Worm (Caenorhabditis elegans) whole organism, late embryonic: ENCODE measurements around the gene C33B4.5.

ENCODE experiments used
- C08G9.2 ChIP-seq: sonication (generic microtip); optimal IDR thresholded peaks from 2 replicates; lab custom pipeline; 2016; ENCODE audit warnings: mild to moderate bottlenecking, missing genetic modification characterization, moderate library complexity, missing compliant biosample characterization
- F13H6.1 ChIP-seq: sonication (generic microtip); optimal IDR thresholded peaks from 2 replicates; lab custom pipeline; 2016; ENCODE audit warnings: missing genetic modification characterization, missing compliant biosample characterization
- K02D7.2 ChIP-seq: sonication (generic microtip); optimal IDR thresholded peaks from 2 replicates; lab custom pipeline; 2017; ENCODE audit warnings: mild to moderate bottlenecking, missing genetic modification characterization, missing compliant biosample characterization
- K09A11.1 ChIP-seq: sonication (generic microtip); optimal IDR thresholded peaks from 2 replicates; lab custom pipeline; 2017; ENCODE audit warnings: antibody characterized with exemption, mild to moderate bottlenecking, missing genetic modification characterization, missing compliant biosample characterization; ENCODE audit not compliant: insufficient read depth
- T23F11.4 ChIP-seq: fragments of 200-800 bp; sonication (Bioruptor generic); optimal IDR thresholded peaks from 2 replicates; lab custom pipeline; 2018; ENCODE audit warnings: mild to moderate bottlenecking, missing genetic modification characterization, missing compliant biosample characterization
- ahr-1 ChIP-seq: sonication (generic microtip); optimal IDR thresholded peaks from 2 replicates; lab custom pipeline; 2016; ENCODE audit warnings: missing genetic modification characterization, missing compliant biosample characterization
- ama-1 ChIP-seq: fragments of 150-350 bp; optimal IDR thresholded peaks from 2 replicates; lab custom pipeline; 2014
- ceh-18 ChIP-seq: sonication (generic microtip); optimal IDR thresholded peaks from 2 replicates; lab custom pipeline; 2016; ENCODE audit warnings: missing genetic modification characterization, missing compliant biosample characterization
- ceh-2 ChIP-seq: sonication (generic microtip); optimal IDR thresholded peaks from 2 replicates; lab custom pipeline; 2016; ENCODE audit warnings: missing genotype, missing genetic modification characterization, missing compliant biosample characterization
- ceh-30 ChIP-seq: fragments of 150-350 bp; optimal IDR thresholded peaks from 2 replicates; lab custom pipeline; 2014; ENCODE audit warnings: missing biosample characterization, missing genetic modification characterization
- ceh-9 ChIP-seq: sonication (generic microtip); optimal IDR thresholded peaks from 2 replicates; lab custom pipeline; 2016; ENCODE audit warnings: mild to moderate bottlenecking, missing genetic modification characterization, inconsistent platforms, missing compliant biosample characterization
- dmd-4 ChIP-seq: sonication (generic microtip); optimal IDR thresholded peaks from 2 replicates; lab custom pipeline; 2016; ENCODE audit warnings: borderline replicate concordance, missing genetic modification characterization, missing compliant biosample characterization
- dve-1 ChIP-seq: sonication (generic microtip); optimal IDR thresholded peaks from 2 replicates; lab custom pipeline; 2017; ENCODE audit warnings: antibody characterized with exemption, mild to moderate bottlenecking, missing genetic modification characterization, missing compliant biosample characterization
- elt-2 ChIP-seq: sonication (generic microtip); optimal IDR thresholded peaks from 2 replicates; lab custom pipeline; 2016; ENCODE audit warnings: missing genetic modification reagents, missing genetic modification characterization, missing compliant biosample characterization
- elt-4 ChIP-seq: sonication (generic microtip); optimal IDR thresholded peaks from 2 replicates; lab custom pipeline; 2016; ENCODE audit warnings: missing genetic modification characterization, missing compliant biosample characterization
- ets-4 ChIP-seq: sonication (generic microtip); optimal IDR thresholded peaks from 2 replicates; lab custom pipeline; 2016; ENCODE audit warnings: missing genetic modification characterization, missing compliant biosample characterization
- eyg-1 ChIP-seq: sonication (generic microtip); optimal IDR thresholded peaks from 2 replicates; lab custom pipeline; 2016; ENCODE audit warnings: missing genotype, missing genetic modification characterization, missing compliant biosample characterization
- fkh-6 ChIP-seq: sonication (generic microtip); optimal IDR thresholded peaks from 2 replicates; lab custom pipeline; 2016; ENCODE audit warnings: missing genetic modification characterization, missing compliant biosample characterization
- hlh-13 ChIP-seq: fragments of 200-800 bp; sonication (Bioruptor generic); optimal IDR thresholded peaks from 2 replicates; lab custom pipeline; 2018; ENCODE audit warnings: mild to moderate bottlenecking, missing genetic modification characterization, missing compliant biosample characterization
- hlh-15 ChIP-seq: sonication (generic microtip); optimal IDR thresholded peaks from 2 replicates; lab custom pipeline; 2016; ENCODE audit warnings: missing genetic modification characterization, missing compliant biosample characterization
- hlh-8 ChIP-seq: sonication (generic microtip); optimal IDR thresholded peaks from 2 replicates; lab custom pipeline; 2016; ENCODE audit warnings: missing genotype, missing genetic modification characterization, missing compliant biosample characterization
- lim-6 ChIP-seq: sonication (generic microtip); optimal IDR thresholded peaks from 2 replicates; lab custom pipeline; 2016; ENCODE audit warnings: missing genetic modification characterization, missing compliant biosample characterization
- madf-2 ChIP-seq: sonication (generic microtip); optimal IDR thresholded peaks from 2 replicates; lab custom pipeline; 2017; ENCODE audit warnings: missing genetic modification characterization, missing compliant biosample characterization
- nhr-11 ChIP-seq: fragments of 150-350 bp; optimal IDR thresholded peaks from 2 replicates; lab custom pipeline; 2014; ENCODE audit warnings: missing biosample characterization, missing genetic modification characterization
- npax-4 ChIP-seq: sonication (generic microtip); optimal IDR thresholded peaks from 2 replicates; lab custom pipeline; 2016; ENCODE audit warnings: missing genetic modification characterization, missing compliant biosample characterization
- pat-9 ChIP-seq: fragments of 200-800 bp; sonication (Bioruptor generic); optimal IDR thresholded peaks from 2 replicates; lab custom pipeline; 2018; ENCODE audit warnings: mild to moderate bottlenecking, missing genetic modification characterization, moderate library complexity, missing compliant biosample characterization
- pax-1 ChIP-seq: fragments of 150-350 bp; optimal IDR thresholded peaks from 2 replicates; lab custom pipeline; 2014; ENCODE audit warnings: missing biosample characterization, missing genetic modification characterization
- pha-2 ChIP-seq: sonication (generic microtip); optimal IDR thresholded peaks from 2 replicates; lab custom pipeline; 2017; ENCODE audit warnings: mild to moderate bottlenecking, missing genetic modification characterization, missing compliant biosample characterization
- pha-4 ChIP-seq: fragments of 150-350 bp; optimal IDR thresholded peaks from 2 replicates; lab custom pipeline; 2018; ENCODE audit warnings: missing biosample characterization, missing genetic modification reagents, missing genetic modification characterization
- pros-1 ChIP-seq: fragments of 150-350 bp; optimal IDR thresholded peaks from 2 replicates; lab custom pipeline; 2014; ENCODE audit warnings: missing biosample characterization, missing genetic modification reagents, missing genetic modification characterization
- ref-2 ChIP-seq: sonication (generic microtip); optimal IDR thresholded peaks from 2 replicates; lab custom pipeline; 2016; ENCODE audit warnings: missing genetic modification characterization, missing compliant biosample characterization
- rnt-1 ChIP-seq: sonication (generic microtip); optimal IDR thresholded peaks from 2 replicates; lab custom pipeline; 2016; ENCODE audit warnings: missing genetic modification characterization, missing compliant biosample characterization
- sox-2 ChIP-seq: fragments of 200-800 bp; sonication (Bioruptor generic); IDR thresholded peaks from 2 replicates; pipeline ENCODE4 v1.3.6; 2022; ENCODE audit warnings: missing genetic modification reagents, missing genetic modification characterization, missing compliant biosample characterization
- sox-4 ChIP-seq: sonication (generic microtip); optimal IDR thresholded peaks from 2 replicates; lab custom pipeline; 2017; ENCODE audit warnings: mild to moderate bottlenecking, missing genetic modification characterization, inconsistent platforms, missing compliant biosample characterization
- tbx-2 ChIP-seq: sonication (generic microtip); optimal IDR thresholded peaks from 2 replicates; lab custom pipeline; 2016; ENCODE audit warnings: missing genetic modification characterization, missing compliant biosample characterization
- tbx-7 ChIP-seq: sonication (generic microtip); optimal IDR thresholded peaks from 2 replicates; lab custom pipeline; 2016; ENCODE audit warnings: missing genotype, missing genetic modification characterization, missing compliant biosample characterization
- ttx-3 ChIP-seq: sonication (generic microtip); optimal IDR thresholded peaks from 2 replicates; lab custom pipeline; 2016; ENCODE audit warnings: missing genetic modification reagents, missing genetic modification characterization, missing compliant biosample characterization
- unc-55 ChIP-seq: sonication (generic microtip); optimal IDR thresholded peaks from 2 replicates; lab custom pipeline; 2017; ENCODE audit warnings: missing biosample characterization, missing genetic modification reagents, missing genetic modification characterization
- unc-86 ChIP-seq: sonication (generic microtip); optimal IDR thresholded peaks from 2 replicates; lab custom pipeline; 2016; ENCODE audit warnings: missing genetic modification characterization, missing compliant biosample characterization

Gene C33B4.5

ce11 chrII:11418476-11418875 is 35.3 kb downstream of the C33B4.5 start:
- TF ChIP-seq rnt-1: no peak
- no peak for TF ChIP-seq ceh-30
- TF ChIP-seq nhr-11 (tag; lab: Kevin White, UChicago): no peak
- no peak for TF ChIP-seq pax-1 (tag; lab: Kevin White, UChicago)
- no peak for TF ChIP-seq hlh-8
- no peak for TF ChIP-seq lim-6 (tag; lab: Kevin White, UChicago)
- no peak for TF ChIP-seq pha-4 (tag; lab: Kevin White, UChicago)
- no peak for TF ChIP-seq unc-55 (GFP tag; lab: Kevin White, UChicago)
- TF ChIP-seq sox-4 (tag; lab: Kevin White, UChicago): no peak
- no peak for TF ChIP-seq ceh-9 (tag; lab: Kevin White, UChicago)
- no peak for TF ChIP-seq pha-2 (tag; lab: Kevin White, UChicago)
- no peak for TF ChIP-seq pat-9 (tag; lab: Kevin White, UChicago)
- TF ChIP-seq ceh-2 (tag; lab: Kevin White, UChicago): no peak
- no peak for TF ChIP-seq eyg-1 (tag; lab: Kevin White, UChicago)
- TF ChIP-seq F13H6.1: no peak

DNA sequence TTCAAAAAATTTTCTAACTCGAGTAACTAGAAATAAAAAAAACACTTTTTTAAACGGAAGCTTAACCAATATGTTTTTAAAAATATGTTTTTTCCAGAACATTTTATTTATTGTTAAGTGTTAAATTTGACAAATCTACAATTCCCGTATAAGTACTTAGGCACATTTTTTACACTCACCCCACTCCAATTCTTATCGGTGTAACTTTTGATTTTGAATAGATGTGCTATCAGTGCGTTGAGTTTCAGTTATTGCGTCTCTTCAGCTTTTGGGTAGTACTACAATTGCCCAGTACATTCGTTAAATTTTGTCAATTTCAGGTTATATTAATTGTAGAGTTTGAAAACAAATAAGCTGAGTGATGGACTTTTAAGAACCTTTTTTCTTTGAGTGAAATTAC is 40.9 kb downstream of the C33B4.5 start:
- TF ChIP-seq dmd-4 (no peak), sox-2 (no peak), ref-2 (no peak), ets-4 (tag; lab: Kevin White, UChicago) (no peak), hlh-8 (no peak), tbx-2 (tag; lab: Kevin White, UChicago) (no peak), pat-9 (tag; lab: Kevin White, UChicago) (no peak), ama-1 (lab: Kevin White, UChicago) (no peak), tbx-7 (tag; lab: Kevin White, UChicago) (no peak), ceh-2 (tag; lab: Kevin White, UChicago) (no peak), K02D7.2 (tag; lab: Kevin White, UChicago) (no peak), nhr-11 (tag; lab: Kevin White, UChicago) (no peak), pha-4 (tag; lab: Kevin White, UChicago) (no peak), npax-4 (tag; lab: Kevin White, UChicago) (no peak)

DNA sequence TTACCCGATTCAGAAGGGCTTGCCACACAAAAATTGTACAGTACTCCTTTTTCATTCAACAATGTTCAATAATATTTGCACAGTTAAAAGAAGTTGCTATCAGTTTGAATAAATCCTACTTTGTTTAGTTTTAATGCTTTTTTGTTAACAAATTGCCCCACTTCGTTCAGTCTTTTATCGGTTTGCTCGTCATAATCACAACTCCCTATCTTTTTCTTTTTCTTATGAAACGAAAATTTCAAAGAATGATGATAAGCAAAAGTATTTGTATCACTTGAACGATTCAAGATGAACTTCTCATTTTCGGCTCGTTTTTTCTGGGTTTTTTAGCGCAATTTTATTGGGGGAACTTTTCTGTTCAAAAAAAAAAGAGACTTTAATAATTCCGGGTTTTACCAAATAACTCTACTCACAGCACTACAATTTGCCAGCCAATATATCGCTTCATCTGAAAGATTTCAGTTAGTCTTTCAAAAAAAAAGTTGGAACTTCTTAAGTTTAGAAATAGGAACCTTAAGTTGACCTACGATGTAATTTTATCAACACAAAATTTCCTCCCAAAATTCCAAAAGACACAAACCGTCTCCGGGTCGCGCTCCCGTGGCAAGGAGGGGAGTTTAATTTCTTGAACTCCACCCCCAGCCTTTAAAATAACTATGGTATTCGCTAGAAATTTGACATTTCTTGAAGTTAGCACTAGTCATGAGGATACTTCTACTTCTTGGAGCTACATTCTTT is 41.6 kb downstream of the C33B4.5 start, which contains the start of gene C05D12.3:
C05D12.3 (plus strand) TSS at position 688 of the 738 bp plus-strand sequence.
- TF ChIP-seq hlh-8 (no peak), lim-6 (tag; lab: Kevin White, UChicago) (no peak), hlh-15 (no peak), ama-1 (lab: Kevin White, UChicago) (no peak), ttx-3 (tag; lab: Kevin White, UChicago) (no peak), pha-2 (tag; lab: Kevin White, UChicago) (no peak), hlh-13 (GFP tag; lab: Kevin White, UChicago) (no peak), unc-86 (no peak), dve-1 (tag; lab: Kevin White, UChicago) (no peak), ahr-1 (tag; lab: Kevin White, UChicago) (no peak), K02D7.2 (tag; lab: Kevin White, UChicago) (no peak), nhr-11 (tag; lab: Kevin White, UChicago) (no peak)

DNA sequence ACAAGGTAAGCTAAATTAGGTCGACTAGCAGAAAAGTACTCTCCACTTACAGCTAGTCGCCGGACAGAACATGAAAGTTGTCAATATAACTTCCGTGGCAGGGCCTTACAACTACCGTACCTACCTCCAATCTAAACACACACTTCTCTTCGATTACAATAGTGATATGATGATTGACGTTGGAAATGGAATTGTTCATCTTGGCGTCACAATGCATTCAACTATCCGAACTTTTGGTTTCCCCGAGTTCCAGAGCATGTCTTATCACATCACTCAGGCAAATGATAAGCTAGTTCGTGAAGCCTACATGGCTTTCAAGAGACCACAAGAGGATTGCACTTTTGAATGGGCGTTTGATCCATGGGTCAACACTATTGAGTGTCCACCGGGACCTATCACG is 44.2 kb downstream of the C33B4.5 start:
- TF ChIP-seq tbx-7 (tag; lab: Kevin White, UChicago): no peak
- TF ChIP-seq fkh-6 (tag; lab: Kevin White, UChicago): no peak
- TF ChIP-seq pros-1 (tag; lab: Kevin White, UChicago): no peak
- TF ChIP-seq elt-2 (tag; lab: Kevin White, UChicago): no peak
- no peak for TF ChIP-seq ama-1 (lab: Kevin White, UChicago)
- no peak for TF ChIP-seq T23F11.4 (GFP tag; lab: Kevin White, UChicago)
- no peak for TF ChIP-seq ref-2
- TF ChIP-seq elt-4 (tag; lab: Kevin White, UChicago): no peak
- no peak for TF ChIP-seq madf-2 (tag; lab: Kevin White, UChicago)
- no peak for TF ChIP-seq C08G9.2 (tag; lab: Kevin White, UChicago)
- no peak for TF ChIP-seq ceh-18 (tag; lab: Kevin White, UChicago)
- TF ChIP-seq dve-1 (tag; lab: Kevin White, UChicago): no peak
- TF ChIP-seq npax-4 (tag; lab: Kevin White, UChicago): no peak
- no peak for TF ChIP-seq K09A11.1 (tag; lab: Kevin White, UChicago)
- TF ChIP-seq, all 69 proteins: peak for 0
